Fruit fly (Drosophila melanogaster) whole organism, embryonic: Measurements from ENCODE around the gene zfh2.

Experiments used
- CG10979 ChIP-seq: fragments of 200-800 bp; sonication (Bioruptor generic); optimal IDR thresholded peaks from 2 replicates; lab custom pipeline; 2018; ENCODE audit warnings: missing biosample characterization, mild to moderate bottlenecking, missing genetic modification characterization, moderate library complexity
- CG8765 ChIP-seq: fragments of 200-800 bp; sonication (Bioruptor generic); IDR thresholded peaks from 2 replicates; pipeline ENCODE4 v1.3.6; 2022; ENCODE audit warnings: missing biosample characterization, missing genetic modification characterization
- Lhr ChIP-seq: fragments of 200-800 bp; sonication (Bioruptor generic); optimal IDR thresholded peaks from 3 replicates; lab custom pipeline; 2017; ENCODE audit warnings: mild to moderate bottlenecking, missing biosample characterization, missing genetic modification reagents, missing genetic modification characterization
- PHDP ChIP-seq: fragments of 200-800 bp; sonication (Bioruptor generic); optimal IDR thresholded peaks from 3 replicates; lab custom pipeline; 2018; ENCODE audit warnings: missing biosample characterization, mild to moderate bottlenecking, missing genetic modification characterization, moderate library complexity
- Pdp1 ChIP-seq, 2 experiments: fragments of 200-800 bp; sonication (Bioruptor generic); optimal IDR thresholded peaks; 3 replicates each; lab custom pipeline; 2016; ENCODE audit warnings: missing biosample characterization in 2 of 2, missing genetic modification characterization in 2 of 2, mild to moderate bottlenecking in 1 of 2, moderate library complexity in 1 of 2
- ase ChIP-seq: fragments of 200-800 bp; sonication (Bioruptor generic); IDR thresholded peaks from 3 replicates; pipeline ENCODE4 v1.3.6; 2022; ENCODE audit warnings: missing biosample characterization, missing genetic modification characterization
- oc ChIP-seq: fragments of 200-800 bp; sonication (Bioruptor generic); optimal IDR thresholded peaks from 2 replicates; lab custom pipeline; 2018; ENCODE audit warnings: missing biosample characterization, mild to moderate bottlenecking, missing genetic modification characterization, moderate library complexity
- pan ChIP-seq, 4 experiments: fragments of >200 bp in 3 of 4; fragments of 200-800 bp in 1 of 4; sonication (Bioruptor generic) in 1 of 4; optimal IDR thresholded peaks in 3 of 4; IDR thresholded peaks in 1 of 4; 2 replicates each; pipeline versions ENCODE4 v1.3.6 to Lab custom; 2017 to 2022; ENCODE audit warnings: missing biosample characterization in 2 of 4, missing genetic modification characterization in 2 of 4, mixed read lengths in 1 of 4

DNA sequence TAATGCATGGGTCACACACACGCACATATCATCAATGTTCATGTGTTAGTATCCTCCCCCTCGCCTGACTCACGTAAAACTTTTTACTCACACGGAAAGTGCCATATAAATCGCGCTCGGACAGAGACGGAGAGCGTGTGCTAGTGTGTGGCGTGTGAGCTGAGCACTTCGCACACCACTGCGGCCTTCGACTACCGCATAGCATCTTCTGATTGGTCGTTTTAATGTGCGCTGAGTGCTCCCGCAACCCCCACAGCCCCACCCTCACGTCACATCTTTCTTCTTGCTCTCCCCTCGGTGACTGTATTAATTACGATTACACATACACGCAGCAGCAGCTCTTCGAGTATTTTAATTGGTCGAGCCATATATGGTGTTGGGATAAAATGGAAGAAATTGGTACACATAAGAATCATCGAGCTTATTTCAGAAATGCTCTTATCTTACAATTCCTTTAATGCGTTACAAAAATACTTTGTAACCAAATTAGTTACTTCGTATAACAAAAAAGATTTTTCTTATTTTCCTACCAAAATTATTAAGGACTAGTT is 6.9 kb downstream of the zfh2 start:
- TF ChIP-seq pan (optimal IDR thresholded peaks at IDR 0.05; lab: Kevin White, UChicago) (no peak), pan (GFP tag; optimal IDR thresholded peaks at IDR 0.05 in 1 of 2, IDR thresholded peaks at IDR 0.05 in 1 of 2) (no peak), Pdp1 (GFP tag; optimal IDR thresholded peaks at IDR 0.05; lab: Kevin White, UChicago) (no peak), ase (no peak), CG8765 (no peak), CG10979 (tag; lab: Kevin White, UChicago) (no peak), PHDP (no peak), oc (no peak), Lhr (GFP tag; lab: Kevin White, UChicago) (no peak)
